Fruit fly (Drosophila melanogaster): Measurements from ENCODE around the gene VhaSFD.

DNA sequence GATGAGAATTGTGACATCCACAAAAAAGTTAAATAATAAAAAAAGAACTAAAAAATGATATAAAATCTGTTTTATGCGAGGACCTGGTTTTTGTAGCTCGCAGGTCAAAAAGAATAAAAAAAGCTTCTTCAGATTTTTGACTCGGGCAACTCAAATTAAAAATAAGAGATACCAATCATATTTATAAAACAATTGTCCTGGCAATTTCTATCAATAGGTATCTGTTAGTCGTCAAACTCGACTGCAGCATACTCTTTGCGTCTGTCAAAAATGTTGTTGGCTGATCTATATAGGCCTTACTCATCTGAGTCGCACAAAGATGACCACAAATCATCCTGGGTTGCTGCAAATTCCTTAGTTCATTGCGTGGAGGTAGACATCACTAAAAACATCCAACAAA is 5.0 kb downstream of the VhaSFD start:
- TF ChIP-seq CTCF (optimal IDR thresholded peaks at IDR 0.05) (no peak), CG8478 (optimal IDR thresholded peaks at IDR 0.05) (no peak)
